Worm (Caenorhabditis elegans) whole organism, mixed stage, embryonic: ENCODE results near the gene cut-6.

Experiments
- M03D4.4 ChIP-seq: sonication (generic microtip); optimal IDR thresholded peaks from 2 replicates; lab custom pipeline; 2017; ENCODE audit warnings: mild to moderate bottlenecking, missing genetic modification characterization, missing compliant biosample characterization
- blmp-1 ChIP-seq: fragments of 150-350 bp; optimal IDR thresholded peaks from 2 replicates; lab custom pipeline; 2014; ENCODE audit warnings: missing biosample characterization, missing genetic modification characterization
- ceh-39 ChIP-seq: fragments of 150-350 bp; optimal IDR thresholded peaks from 2 replicates; lab custom pipeline; 2014; ENCODE audit warnings: missing biosample characterization, missing genetic modification characterization
- ceh-43 ChIP-seq: fragments of 200-800 bp; sonication (Bioruptor generic); optimal IDR thresholded peaks from 2 replicates; lab custom pipeline; 2018; ENCODE audit warnings: mild to moderate bottlenecking, missing genetic modification characterization, moderate library complexity, missing compliant biosample characterization
- ceh-83 ChIP-seq: fragments of 200-800 bp; sonication (Bioruptor generic); optimal IDR thresholded peaks from 2 replicates; lab custom pipeline; 2018; ENCODE audit warnings: mild to moderate bottlenecking, missing genetic modification characterization, missing compliant biosample characterization
- ces-1 ChIP-seq: fragments of 150-350 bp; optimal IDR thresholded peaks from 2 replicates; lab custom pipeline; 2014; ENCODE audit warnings: missing biosample characterization, missing genetic modification reagents, missing genetic modification characterization
- cnd-1 ChIP-seq: fragments of 200-800 bp; sonication (Bioruptor generic); optimal IDR thresholded peaks from 2 replicates; lab custom pipeline; 2018; ENCODE audit warnings: mild to moderate bottlenecking, missing genetic modification characterization, missing compliant biosample characterization
- drap-1 ChIP-seq: fragments of 200-800 bp; sonication (Bioruptor generic); optimal IDR thresholded peaks from 3 replicates; lab custom pipeline; 2018; ENCODE audit warnings: mild to moderate bottlenecking, missing genetic modification characterization, missing compliant biosample characterization
- elt-1 ChIP-seq: sonication (generic microtip); optimal IDR thresholded peaks from 2 replicates; lab custom pipeline; 2017; ENCODE audit warnings: missing genetic modification characterization, mild to moderate bottlenecking, missing compliant biosample characterization, antibody characterized with exemption, moderate library complexity, borderline replicate concordance; ENCODE audit not compliant: insufficient read depth
- elt-3 ChIP-seq: fragments of 150-350 bp; optimal IDR thresholded peaks from 2 replicates; lab custom pipeline; 2014; ENCODE audit warnings: missing biosample characterization, missing genetic modification characterization
- flh-1 ChIP-seq: fragments of 200-800 bp; sonication (Bioruptor generic); optimal IDR thresholded peaks from 2 replicates; lab custom pipeline; 2018; ENCODE audit warnings: mild to moderate bottlenecking, missing genetic modification characterization, moderate library complexity, missing compliant biosample characterization
- ham-2 ChIP-seq: fragments of 200-800 bp; sonication (Bioruptor generic); optimal IDR thresholded peaks from 2 replicates; lab custom pipeline; 2018; ENCODE audit warnings: mild to moderate bottlenecking, missing genetic modification characterization, missing compliant biosample characterization
- hlh-1 ChIP-seq: fragments of 150-350 bp; optimal IDR thresholded peaks from 2 replicates; lab custom pipeline; 2014; ENCODE audit warnings: missing biosample characterization, missing genetic modification reagents, missing genetic modification characterization
- lin-13 ChIP-seq: fragments of 150-350 bp; optimal IDR thresholded peaks from 2 replicates; lab custom pipeline; 2014; ENCODE audit warnings: missing biosample characterization, missing genetic modification characterization
- lin-32 ChIP-seq: fragments of 200-800 bp; sonication (Bioruptor generic); optimal IDR thresholded peaks from 2 replicates; lab custom pipeline; 2018; ENCODE audit warnings: mild to moderate bottlenecking, missing genetic modification characterization, missing compliant biosample characterization
- lsy-2 ChIP-seq: fragments of 150-350 bp; optimal IDR thresholded peaks from 2 replicates; lab custom pipeline; 2014; ENCODE audit warnings: missing biosample characterization, missing genetic modification characterization
- mab-5 ChIP-seq: fragments of 150-350 bp; optimal IDR thresholded peaks from 2 replicates; lab custom pipeline; 2014; ENCODE audit warnings: missing biosample characterization, missing genetic modification characterization
- mep-1 ChIP-seq: fragments of 150-350 bp; optimal IDR thresholded peaks from 2 replicates; lab custom pipeline; 2017; ENCODE audit warnings: missing biosample characterization, missing genetic modification reagents, missing genetic modification characterization, inconsistent platforms
- mls-2 ChIP-seq: sonication (generic microtip); optimal IDR thresholded peaks from 2 replicates; lab custom pipeline; 2016; ENCODE audit warnings: mild to moderate bottlenecking, missing genetic modification characterization, moderate library complexity, missing compliant biosample characterization
- nhr-12 ChIP-seq: fragments of 150-350 bp; optimal IDR thresholded peaks from 2 replicates; lab custom pipeline; 2014; ENCODE audit warnings: missing biosample characterization, missing genetic modification characterization
- nhr-2 ChIP-seq: fragments of 150-350 bp; optimal IDR thresholded peaks from 2 replicates; lab custom pipeline; 2014; ENCODE audit warnings: missing biosample characterization, missing genetic modification characterization
- nhr-237 ChIP-seq: fragments of 150-350 bp; optimal IDR thresholded peaks from 2 replicates; lab custom pipeline; 2014; ENCODE audit warnings: missing biosample characterization, missing genetic modification characterization
- nhr-28 ChIP-seq: fragments of 150-350 bp; optimal IDR thresholded peaks from 2 replicates; lab custom pipeline; 2014; ENCODE audit warnings: missing biosample characterization, missing genetic modification characterization
- nhr-76 ChIP-seq: sonication (generic microtip); optimal IDR thresholded peaks from 2 replicates; lab custom pipeline; 2017; ENCODE audit warnings: missing biosample characterization, missing genetic modification characterization
- pha-4 ChIP-seq: fragments of 150-350 bp; optimal IDR thresholded peaks from 2 replicates; lab custom pipeline; 2018; ENCODE audit warnings: missing biosample characterization, missing genetic modification reagents, missing genetic modification characterization
- sem-2 ChIP-seq: fragments of 200-800 bp; sonication (Bioruptor generic); optimal IDR thresholded peaks from 2 replicates; lab custom pipeline; 2018; ENCODE audit warnings: mild to moderate bottlenecking, missing genetic modification characterization, missing compliant biosample characterization
- snpc-4 ChIP-seq: fragments of 150-350 bp; optimal IDR thresholded peaks from 2 replicates; lab custom pipeline; 2014; ENCODE audit warnings: missing biosample characterization, missing genetic modification characterization
- sptf-1 ChIP-seq: sonication (generic microtip); optimal IDR thresholded peaks from 2 replicates; lab custom pipeline; 2017; ENCODE audit warnings: mild to moderate bottlenecking, missing genetic modification characterization, moderate library complexity, missing compliant biosample characterization
- tbx-8 ChIP-seq: fragments of 200-800 bp; sonication (Bioruptor generic); optimal IDR thresholded peaks from 2 replicates; lab custom pipeline; 2018; ENCODE audit warnings: mild to moderate bottlenecking, missing genetic modification characterization, moderate library complexity, missing compliant biosample characterization
- unc-120 ChIP-seq: sonication (generic microtip); optimal IDR thresholded peaks from 2 replicates; lab custom pipeline; 2017; ENCODE audit warnings: missing genetic modification characterization, missing compliant biosample characterization; ENCODE audit not compliant: poor library complexity, severe bottlenecking
- unc-39 ChIP-seq: fragments of 150-350 bp; optimal IDR thresholded peaks from 2 replicates; lab custom pipeline; 2014; ENCODE audit warnings: missing biosample characterization, missing genetic modification characterization
- unc-62 ChIP-seq: fragments of 150-350 bp; optimal IDR thresholded peaks from 2 replicates; lab custom pipeline; 2014; ENCODE audit warnings: missing biosample characterization, missing genetic modification reagents, missing genetic modification characterization
- zip-8 ChIP-seq: fragments of 150-350 bp; optimal IDR thresholded peaks from 2 replicates; lab custom pipeline; 2014; ENCODE audit warnings: missing biosample characterization, missing genetic modification characterization
- ztf-11 ChIP-seq: fragments of 150-350 bp; optimal IDR thresholded peaks from 2 replicates; lab custom pipeline; 2014; ENCODE audit warnings: missing biosample characterization, missing genetic modification characterization

The cut-6 gene

ce11 chrIII:10939184-10939583 is 27.9 kb downstream of the cut-6 start:
- no peak for TF ChIP-seq ces-1
- TF ChIP-seq mep-1 (tag; lab: Kevin White, UChicago): no peak
- TF ChIP-seq ceh-83 (GFP tag; lab: Kevin White, UChicago): no peak
- no peak for TF ChIP-seq nhr-12 (tag; lab: Kevin White, UChicago)
- no peak for TF ChIP-seq sem-2 (GFP tag; lab: Kevin White, UChicago)
- TF ChIP-seq zip-8 (tag; lab: Kevin White, UChicago): no peak
- no peak for TF ChIP-seq M03D4.4 (tag; lab: Kevin White, UChicago)
- TF ChIP-seq tbx-8 (GFP tag; lab: Kevin White, UChicago): no peak
- no peak for TF ChIP-seq nhr-2 (tag; lab: Kevin White, UChicago)
- TF ChIP-seq nhr-237 (tag; lab: Kevin White, UChicago): no peak
- TF ChIP-seq hlh-1 (tag; lab: Kevin White, UChicago): no peak
- no peak for TF ChIP-seq nhr-28 (tag; lab: Kevin White, UChicago)
- TF ChIP-seq ceh-39: no peak
- no peak for TF ChIP-seq elt-1 (tag; lab: Kevin White, UChicago)

DNA sequence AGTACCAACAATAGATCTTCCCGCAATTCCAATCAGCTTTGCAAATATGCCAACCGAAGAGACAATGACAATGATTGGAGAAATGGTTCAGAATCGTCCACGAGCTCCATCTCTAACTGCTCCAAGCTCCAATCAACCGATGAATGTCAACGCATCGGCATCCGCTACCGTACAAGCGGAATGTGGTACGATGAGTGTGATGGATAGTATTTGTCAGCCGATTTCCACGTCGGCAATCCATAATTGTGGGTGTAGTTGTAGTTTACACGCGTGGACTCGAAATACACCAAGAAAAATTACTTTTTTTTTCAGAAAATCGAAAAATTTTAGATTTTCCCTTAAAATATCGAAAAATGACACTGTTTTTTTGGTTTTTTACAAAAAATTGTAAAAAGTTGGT is 31.6 kb downstream of the cut-6 start:
- no peak for TF ChIP-seq elt-1 (tag; lab: Kevin White, UChicago)
- TF ChIP-seq cnd-1: no peak
- no peak for TF ChIP-seq unc-39 (tag; lab: Kevin White, UChicago)
- no peak for TF ChIP-seq lsy-2 (tag; lab: Kevin White, UChicago)
- no peak for TF ChIP-seq pha-4
- TF ChIP-seq blmp-1 (tag; lab: Kevin White, UChicago): no peak

- no peak for TF ChIP-seq mab-5 (tag; lab: Kevin White, UChicago)
- no peak for TF ChIP-seq nhr-12 (tag; lab: Kevin White, UChicago)
- TF ChIP-seq zip-8 (tag; lab: Kevin White, UChicago): no peak
- no peak for TF ChIP-seq nhr-28 (tag; lab: Kevin White, UChicago)
- TF ChIP-seq unc-62 (GFP tag; lab: Kevin White, UChicago): no peak
- TF ChIP-seq ces-1: no peak
- no peak for TF ChIP-seq ceh-83 (GFP tag; lab: Kevin White, UChicago)
- TF ChIP-seq ham-2 (GFP tag; lab: Kevin White, UChicago): no peak
- no peak for TF ChIP-seq mls-2
- TF ChIP-seq pha-4: no peak
These were observed 34.3 kb downstream of the cut-6 start for ce11 chrIII:10945537-10945936.

ce11 chrIII:10947155-10947554 is 35.9 kb downstream of the cut-6 start, which contains the start of gene strd-1:
strd-1 (plus strand) TSS chrIII:10947455.
- TF ChIP-seq nhr-28 (tag; lab: Kevin White, UChicago): no peak
- no peak for TF ChIP-seq zip-8 (tag; lab: Kevin White, UChicago)
- no peak for TF ChIP-seq ztf-11
- no peak for TF ChIP-seq lsy-2 (tag; lab: Kevin White, UChicago)
- no peak for TF ChIP-seq lin-32 (GFP tag; lab: Kevin White, UChicago)
- no peak for TF ChIP-seq ceh-43 (GFP tag; lab: Kevin White, UChicago)
- TF ChIP-seq snpc-4 (tag; lab: Kevin White, UChicago): no peak
- no peak for TF ChIP-seq sem-2 (GFP tag; lab: Kevin White, UChicago)
- no peak for TF ChIP-seq pha-4
- no peak for TF ChIP-seq blmp-1 (tag; lab: Kevin White, UChicago)

DNA sequence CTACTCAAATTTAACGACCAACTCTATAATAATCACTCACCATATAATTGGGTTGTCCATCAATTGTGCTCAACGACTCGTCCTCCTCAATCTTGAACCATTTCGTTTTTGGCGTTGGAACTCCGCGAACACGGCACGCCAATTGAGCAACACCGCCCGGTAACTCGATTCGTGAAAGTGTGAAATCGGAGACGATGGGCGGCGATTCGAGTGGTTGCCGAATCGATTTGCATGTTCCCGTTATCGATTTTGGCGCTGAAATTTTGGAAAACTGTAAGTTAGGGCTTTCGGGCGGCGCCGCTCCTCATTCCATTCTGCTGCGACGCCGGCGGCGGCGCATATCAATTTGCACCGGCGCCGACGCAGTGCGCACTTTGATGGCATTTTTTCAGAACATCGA is 40.5 kb downstream of the cut-6 start:
- TF ChIP-seq zip-8 (tag; lab: Kevin White, UChicago) (no peak), hlh-1 (tag; lab: Kevin White, UChicago) (no peak), elt-3 (tag; lab: Kevin White, UChicago) (no peak), ceh-83 (GFP tag; lab: Kevin White, UChicago) (no peak), cnd-1 (no peak), drap-1 (GFP tag; lab: Kevin White, UChicago) (no peak), lin-13 (tag; lab: Kevin White, UChicago) (no peak), unc-39 (tag; lab: Kevin White, UChicago) (no peak), nhr-76 (tag; lab: Kevin White, UChicago) (no peak), ces-1 (no peak), unc-120 (tag; lab: Kevin White, UChicago) (no peak), tbx-8 (GFP tag; lab: Kevin White, UChicago) (no peak), M03D4.4 (tag; lab: Kevin White, UChicago) (no peak), nhr-28 (tag; lab: Kevin White, UChicago) (no peak), flh-1 (no peak), nhr-12 (tag; lab: Kevin White, UChicago) (no peak), sptf-1 (no peak), nhr-2 (tag; lab: Kevin White, UChicago) (no peak), blmp-1 (tag; lab: Kevin White, UChicago) (no peak)
- TF ChIP-seq, all 35 proteins: peak for 0
